Fruit fly (Drosophila melanogaster) whole organism, pupa: ENCODE results near the gene CG8661.

Experiments
- CG13204 ChIP-seq: fragments of 200-800 bp; sonication (Bioruptor generic); optimal IDR thresholded peaks from 2 replicates; lab custom pipeline; 2018; ENCODE audit warnings: missing biosample characterization, mild to moderate bottlenecking, missing genetic modification characterization, moderate library complexity
- CG17806 ChIP-seq: fragments of 200-800 bp; sonication (Bioruptor generic); optimal IDR thresholded peaks from 2 replicates; lab custom pipeline; 2018; ENCODE audit warnings: missing biosample characterization, mild to moderate bottlenecking, missing genetic modification characterization, moderate library complexity
- CG8301 ChIP-seq: fragments of 200-800 bp; sonication (Bioruptor generic); optimal IDR thresholded peaks from 2 replicates; lab custom pipeline; 2018; ENCODE audit warnings: missing biosample characterization, mild to moderate bottlenecking, missing genetic modification characterization
- CG9948 ChIP-seq: fragments of 200-800 bp; sonication (Bioruptor generic); optimal IDR thresholded peaks from 2 replicates; lab custom pipeline; 2018; ENCODE audit warnings: missing biosample characterization, mild to moderate bottlenecking, missing genetic modification characterization, moderate library complexity
- D1 ChIP-seq: fragments of 200-800 bp; sonication (Bioruptor generic); optimal IDR thresholded peaks from 2 replicates; lab custom pipeline; 2018; ENCODE audit warnings: missing biosample characterization, mild to moderate bottlenecking, missing genetic modification characterization, moderate library complexity
- EcR ChIP-seq: fragments of 200-800 bp; sonication (Bioruptor generic); optimal IDR thresholded peaks from 3 replicates; lab custom pipeline; 2019; ENCODE audit warnings: missing biosample characterization, missing genetic modification characterization, mild to moderate bottlenecking, moderate library complexity, missing genetic modification reagents
- fd96Ca ChIP-seq: fragments of 200-800 bp; sonication (Bioruptor generic); IDR thresholded peaks from 3 replicates; pipeline ENCODE4 v1.3.6; 2022; ENCODE audit warnings: missing biosample characterization, missing genetic modification characterization

DNA sequence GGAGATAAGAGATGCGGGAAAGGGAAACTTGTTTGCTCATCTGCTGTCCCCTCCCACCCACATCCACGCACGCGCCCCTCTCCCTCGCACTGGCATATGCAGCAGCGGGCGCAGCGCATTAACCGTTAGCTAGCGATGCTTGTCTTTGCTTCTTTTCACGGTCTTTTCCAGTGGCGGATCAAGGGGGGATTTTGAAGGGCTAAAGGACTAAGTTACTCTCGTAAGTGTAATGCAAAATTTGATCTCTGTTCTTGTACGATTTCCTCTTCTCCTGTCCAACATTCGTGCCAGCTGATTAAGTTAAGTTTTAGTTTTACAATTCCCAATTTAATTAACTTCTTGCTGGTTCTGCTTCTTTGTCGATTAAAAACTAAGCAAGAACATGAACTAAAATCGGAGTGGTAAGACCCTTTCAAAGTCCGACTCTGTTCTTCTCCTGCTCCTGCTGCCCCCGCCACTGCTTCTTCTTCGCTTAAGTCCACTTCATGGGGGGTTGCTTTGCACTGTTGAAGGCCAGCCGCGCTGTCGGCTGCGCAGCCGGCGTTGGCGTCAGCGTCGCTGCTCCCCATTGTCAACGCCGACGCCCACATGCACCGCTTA is 16.4 kb upstream of the CG8661 start:
- TF ChIP-seq fd96Ca (GFP tag; lab: Robert Waterston, UW) (no peak; the same call in 2 of the 3 replicates), CG9948 (tag; lab: Kevin White, UChicago) (peak; percentile 73), CG13204 (GFP tag; lab: Kevin White, UChicago) (peak; percentile 65), D1 (tag; lab: Kevin White, UChicago) (peak; percentile 73), CG17806 (peak; percentile 81), EcR (GFP tag; lab: Kevin White, UChicago) (peak; percentile 39), CG8301 (tag; lab: Kevin White, UChicago) (peak; percentile 85)
